Worm (Caenorhabditis elegans) whole organism, L2 larva: Measurements from ENCODE around the gene C49C3.10.

Experiments
- C34F6.9 ChIP-seq: fragments of 150-350 bp; optimal IDR thresholded peaks from 2 replicates; lab custom pipeline; 2014; ENCODE audit warnings: missing biosample characterization, missing genetic modification characterization
- aly-2 ChIP-seq: fragments of 150-350 bp; optimal IDR thresholded peaks from 2 replicates; lab custom pipeline; 2014; ENCODE audit warnings: missing biosample characterization, missing genetic modification characterization
- ama-1 ChIP-seq: fragments of 150-350 bp; optimal IDR thresholded peaks from 2 replicates; lab custom pipeline; 2018; ENCODE audit warnings: inconsistent platforms
- blmp-1 ChIP-seq: sonication (generic microtip); optimal IDR thresholded peaks from 2 replicates; lab custom pipeline; 2017; ENCODE audit warnings: missing genetic modification characterization, mild to moderate bottlenecking, missing compliant biosample characterization, antibody characterized with exemption, moderate library complexity; ENCODE audit not compliant: insufficient read depth
- elt-3 ChIP-seq: sonication (generic microtip); optimal IDR thresholded peaks from 2 replicates; lab custom pipeline; 2017; ENCODE audit warnings: missing biosample characterization, missing genetic modification characterization
- lin-39 ChIP-seq: fragments of 150-350 bp; optimal IDR thresholded peaks from 2 replicates; lab custom pipeline; 2014; ENCODE audit warnings: missing biosample characterization, missing genetic modification reagents, missing genetic modification characterization
- lsy-2 ChIP-seq, 2 experiments: fragments of 150-350 bp in 1 of 2; sonication (generic microtip) in 1 of 2; optimal IDR thresholded peaks; 2 replicates each; lab custom pipeline; 2014 to 2017; ENCODE audit warnings: missing biosample characterization in 2 of 2, missing genetic modification characterization in 2 of 2
- mbf-1 ChIP-seq: sonication (generic microtip); optimal IDR thresholded peaks from 2 replicates; lab custom pipeline; 2017; ENCODE audit warnings: missing biosample characterization, missing genetic modification characterization
- unc-55 ChIP-seq: fragments of 150-350 bp; sonication (generic microtip); optimal IDR thresholded peaks from 3 replicates; lab custom pipeline; 2014; ENCODE audit warnings: missing biosample characterization, missing genetic modification reagents, missing genetic modification characterization

DNA sequence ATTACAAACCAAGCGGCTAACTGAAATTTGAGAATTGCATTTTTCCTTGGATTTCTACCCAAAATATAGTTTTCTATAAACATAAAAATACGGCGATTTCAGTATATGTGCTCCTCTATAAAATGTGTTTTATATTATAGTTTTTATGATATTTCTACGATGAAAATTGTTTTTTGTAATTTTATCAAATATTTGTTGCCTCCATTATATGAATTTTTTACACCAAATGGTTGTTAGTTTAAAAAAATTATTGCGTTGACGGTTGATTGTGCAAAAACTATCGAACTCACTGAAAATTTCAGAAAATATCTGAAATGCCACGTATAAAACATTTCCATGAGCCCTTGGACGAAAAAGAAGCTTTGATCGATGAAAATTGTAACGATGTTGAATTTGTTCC is 30.6 kb downstream of the C49C3.10 start, which contains the start of gene T28F3.9:
- TF ChIP-seq aly-2 (tag; lab: Kevin White, UChicago) (no peak), lsy-2 (tag; optimal IDR thresholded peaks at IDR 0.05; lab: Kevin White, UChicago) (no peak), ama-1 (lab: Kevin White, UChicago) (no peak), unc-55 (GFP tag; lab: Kevin White, UChicago) (no peak), blmp-1 (tag; lab: Kevin White, UChicago) (no peak), mbf-1 (no peak), C34F6.9 (tag; lab: Kevin White, UChicago) (no peak), elt-3 (no peak), lin-39 (tag; lab: Kevin White, UChicago) (no peak)
